Worm (Caenorhabditis elegans): Measurements from ENCODE around the gene T22E5.6.
A peak's percentile ranks its signal among the peaks of the same experiment; 100 is the strongest.

Gene T22E5.6

DNA sequence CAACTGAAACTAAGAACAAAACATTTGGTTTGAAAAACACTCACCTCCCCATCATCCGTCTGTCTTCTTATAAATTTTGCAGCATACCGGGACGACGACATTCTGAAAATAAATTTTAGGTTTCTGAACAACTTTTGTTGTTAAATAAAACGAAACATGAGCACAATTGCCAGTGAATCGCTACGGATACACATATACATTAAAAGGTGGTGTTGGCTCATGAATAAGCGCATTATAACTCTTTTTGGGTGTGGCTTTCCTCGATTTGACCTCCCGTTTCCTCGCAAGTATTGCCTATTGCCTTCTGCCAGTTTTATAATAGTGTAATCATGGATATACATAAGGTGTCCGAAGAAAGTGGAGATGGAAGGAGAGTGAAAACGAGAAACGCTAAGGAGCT lies 24.7 kb downstream of the T22E5.6 start, which contains the start of gene igcm-2:
Gene igcm-2 (minus strand): TSS at position 101 of the 400 bp plus-strand sequence.
- no peak for TF ChIP-seq ceh-43 (GFP tag; optimal IDR thresholded peaks at IDR 0.05)
- no peak for TF ChIP-seq zip-8 (tag; optimal IDR thresholded peaks at IDR 0.05)
- TF ChIP-seq mab-5 (tag; optimal IDR thresholded peaks at IDR 0.05) = no peak
- TF ChIP-seq ham-2 (GFP tag; optimal IDR thresholded peaks at IDR 0.05) = no peak
- TF ChIP-seq nhr-76 (tag; optimal IDR thresholded peaks at IDR 0.05) = no peak
- TF ChIP-seq ztf-11 (tag; optimal IDR thresholded peaks at IDR 0.05) = no peak
- TF ChIP-seq nhr-12 (tag; optimal IDR thresholded peaks at IDR 0.05) = no peak
- TF ChIP-seq ceh-83 (GFP tag; optimal IDR thresholded peaks at IDR 0.05) = no peak
- no peak for TF ChIP-seq hlh-1 (tag; optimal IDR thresholded peaks at IDR 0.05)
- no peak for TF ChIP-seq nhr-28 (tag; optimal IDR thresholded peaks at IDR 0.05)
- no peak for TF ChIP-seq nhr-2 (tag; optimal IDR thresholded peaks at IDR 0.05)
- no peak for TF ChIP-seq elt-3 (tag; optimal IDR thresholded peaks at IDR 0.05)
- TF ChIP-seq cnd-1 (tag; optimal IDR thresholded peaks at IDR 0.05) = no peak
- TF ChIP-seq unc-39 (tag; optimal IDR thresholded peaks at IDR 0.05) = no peak
- TF ChIP-seq blmp-1 (tag; optimal IDR thresholded peaks at IDR 0.05) = no peak
- no peak for TF ChIP-seq nhr-237 (tag; optimal IDR thresholded peaks at IDR 0.05)
- TF ChIP-seq lin-32 (GFP tag; optimal IDR thresholded peaks at IDR 0.05) = no peak
- TF ChIP-seq sem-2 (GFP tag; optimal IDR thresholded peaks at IDR 0.05) = no peak
- no peak for TF ChIP-seq pha-4 (tag; optimal IDR thresholded peaks at IDR 0.05)
- no peak for TF ChIP-seq M03D4.4 (tag; optimal IDR thresholded peaks at IDR 0.05)

DNA sequence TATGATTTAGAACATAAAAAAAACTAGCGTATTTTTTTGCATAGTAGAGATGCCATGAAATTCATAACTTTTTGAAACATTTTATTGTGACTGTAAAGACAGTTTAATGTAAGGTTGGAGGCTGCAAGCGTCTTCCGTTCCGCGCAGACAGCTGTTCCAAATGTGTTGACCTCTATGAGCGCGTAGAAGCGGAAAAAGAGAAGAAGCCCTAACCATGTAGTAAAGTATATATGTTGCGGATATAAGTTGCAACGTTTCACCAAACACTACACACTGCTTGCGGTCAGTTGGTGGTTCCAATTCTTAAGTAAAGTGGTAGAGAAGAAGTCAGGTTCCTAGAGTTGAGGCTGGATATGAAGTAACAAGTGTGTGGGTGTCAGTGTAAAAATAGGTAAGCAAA lies 27.6 kb downstream of the T22E5.6 start:
- TF ChIP-seq hlh-1 (tag; optimal IDR thresholded peaks at IDR 0.05) (peak; percentile 99), mep-1 (tag; optimal IDR thresholded peaks at IDR 0.05) (no peak), elt-3 (tag; optimal IDR thresholded peaks at IDR 0.05) (no peak), nhr-237 (tag; optimal IDR thresholded peaks at IDR 0.05) (no peak), blmp-1 (tag; optimal IDR thresholded peaks at IDR 0.05) (no peak)

DNA sequence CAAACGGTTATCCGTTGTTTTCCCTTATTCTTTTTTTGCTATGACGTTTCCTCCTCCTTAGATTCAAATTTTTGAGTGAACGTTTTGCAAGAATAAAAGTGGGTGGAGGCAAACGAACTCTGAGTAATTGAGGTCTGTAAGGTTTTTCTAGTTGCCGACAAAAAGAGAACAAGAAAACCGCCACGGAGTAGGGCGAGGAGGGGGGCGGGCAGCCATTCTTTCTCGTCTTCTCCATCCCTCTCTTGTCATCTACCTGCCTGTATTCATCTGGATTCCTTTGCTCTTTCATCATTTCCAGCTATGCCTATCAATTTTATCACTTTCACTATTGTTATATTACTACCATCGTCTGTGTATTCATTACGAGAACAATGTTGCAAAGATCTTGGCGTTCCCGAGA lies 31.0 kb downstream of the T22E5.6 start, which contains the start of gene igdb-3:
Gene igdb-3 (plus strand): TSS at position 301 of the 400 bp plus-strand sequence.
- TF ChIP-seq mls-2 (tag; optimal IDR thresholded peaks at IDR 0.05) (no peak), bed-3 (GFP tag; optimal IDR thresholded peaks at IDR 0.05) (no peak), nhr-2 (tag; optimal IDR thresholded peaks at IDR 0.05) (no peak), blmp-1 (tag; optimal IDR thresholded peaks at IDR 0.05) (no peak), nhr-237 (tag; optimal IDR thresholded peaks at IDR 0.05) (no peak), snpc-4 (tag; optimal IDR thresholded peaks at IDR 0.05) (no peak), unc-62 (GFP tag; optimal IDR thresholded peaks at IDR 0.05) (no peak), lin-13 (tag; optimal IDR thresholded peaks at IDR 0.05) (no peak), M03D4.4 (tag; optimal IDR thresholded peaks at IDR 0.05) (no peak), mab-5 (tag; optimal IDR thresholded peaks at IDR 0.05) (no peak), ceh-83 (GFP tag; optimal IDR thresholded peaks at IDR 0.05) (no peak), lsy-2 (tag; optimal IDR thresholded peaks at IDR 0.05) (no peak), drap-1 (GFP tag; optimal IDR thresholded peaks at IDR 0.05) (no peak)

DNA sequence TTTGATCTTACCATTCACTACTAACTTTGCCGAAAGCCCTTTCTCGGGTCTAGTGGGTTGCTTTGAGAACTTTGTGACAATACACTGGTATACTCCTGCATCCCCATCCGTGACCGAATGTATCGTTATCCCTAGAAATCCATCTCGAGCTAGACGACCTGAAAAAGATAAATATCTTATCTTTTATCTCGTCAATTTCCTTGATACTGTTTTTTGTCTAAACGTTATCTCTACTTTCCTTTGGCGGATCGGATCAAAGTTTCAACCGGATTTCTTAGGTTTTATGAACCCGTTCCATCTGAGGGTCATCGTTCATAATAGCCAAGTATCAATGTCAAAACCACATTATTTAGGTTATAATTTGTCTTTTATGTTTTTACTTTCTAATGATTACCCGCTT lies 31.7 kb downstream of the T22E5.6 start:
- TF ChIP-seq elt-1 (tag; optimal IDR thresholded peaks at IDR 0.05; ENCODE audit: borderline replicate concordance, insufficient read depth) (peak; percentile 90), snpc-4 (tag; optimal IDR thresholded peaks at IDR 0.05) (no peak)

DNA sequence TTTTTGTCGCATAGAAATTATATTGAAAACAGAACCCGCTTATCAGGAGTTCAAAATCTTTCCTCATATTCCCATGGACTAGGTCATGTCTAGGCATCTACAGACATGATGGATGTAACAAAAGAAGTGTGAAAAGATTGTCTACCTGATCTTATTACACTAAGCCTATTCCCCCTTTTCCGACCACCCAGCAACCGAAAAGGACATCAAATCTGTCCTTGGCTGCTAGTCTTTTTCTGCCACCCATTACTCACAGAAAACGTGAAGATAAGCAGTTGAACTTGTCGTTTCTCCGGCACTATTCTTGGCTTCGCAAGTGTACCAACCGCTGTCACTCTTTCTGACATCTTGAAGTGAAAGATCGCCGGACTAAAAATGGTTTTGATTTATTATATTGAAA lies 33.3 kb downstream of the T22E5.6 start:
- peak; percentile 19 for TF ChIP-seq ham-2 (GFP tag; optimal IDR thresholded peaks at IDR 0.05)
- no peak for TF ChIP-seq cnd-1 (tag; optimal IDR thresholded peaks at IDR 0.05)
- peak; percentile 24 for TF ChIP-seq elt-1 (tag; optimal IDR thresholded peaks at IDR 0.05; ENCODE audit: borderline replicate concordance, insufficient read depth)

DNA sequence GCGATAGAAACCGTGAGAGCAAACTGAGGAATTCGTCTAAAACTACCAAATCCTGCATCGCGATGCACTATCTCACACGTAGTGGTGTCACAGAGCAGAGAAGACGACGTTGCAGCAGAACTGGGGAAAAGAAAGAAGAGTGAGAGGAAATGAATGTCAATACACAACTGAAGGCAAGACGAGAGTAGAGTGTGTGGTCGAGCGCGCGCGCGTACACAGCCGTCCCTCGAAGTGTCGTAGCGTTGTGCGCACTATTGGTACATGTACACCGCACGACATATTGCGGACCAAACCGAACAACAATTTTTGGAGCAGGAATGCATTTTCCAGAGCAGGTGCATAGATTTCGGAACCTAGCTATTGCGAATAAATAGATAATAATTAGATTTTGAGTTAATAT lies 37.8 kb downstream of the T22E5.6 start:
- TF ChIP-seq drap-1 (GFP tag; optimal IDR thresholded peaks at IDR 0.05) (peak; percentile 65), sptf-1 (tag; optimal IDR thresholded peaks at IDR 0.05) (peak; percentile 54), ztf-11 (tag; optimal IDR thresholded peaks at IDR 0.05) (peak; percentile 20), lsy-2 (tag; optimal IDR thresholded peaks at IDR 0.05) (peak; percentile 11), mls-2 (tag; optimal IDR thresholded peaks at IDR 0.05) (peak; percentile 56), hlh-1 (tag; optimal IDR thresholded peaks at IDR 0.05) (peak; percentile 56), mep-1 (tag; optimal IDR thresholded peaks at IDR 0.05) (peak; percentile 62), sem-2 (GFP tag; optimal IDR thresholded peaks at IDR 0.05) (no peak), unc-120 (tag; optimal IDR thresholded peaks at IDR 0.05; ENCODE audit: poor library complexity, severe bottlenecking) (peak; percentile 36), ham-2 (GFP tag; optimal IDR thresholded peaks at IDR 0.05) (peak; percentile 47), lin-13 (tag; optimal IDR thresholded peaks at IDR 0.05) (peak; percentile 71), ceh-39 (tag; optimal IDR thresholded peaks at IDR 0.05) (no peak), tbx-8 (GFP tag; optimal IDR thresholded peaks at IDR 0.05) (no peak), cnd-1 (tag; optimal IDR thresholded peaks at IDR 0.05) (peak; percentile 15), pha-4 (tag; optimal IDR thresholded peaks at IDR 0.05) (peak; percentile 91), nhr-28 (tag; optimal IDR thresholded peaks at IDR 0.05) (no peak), ceh-83 (GFP tag; optimal IDR thresholded peaks at IDR 0.05) (no peak), nhr-237 (tag; optimal IDR thresholded peaks at IDR 0.05) (peak; percentile 44), lin-32 (GFP tag; optimal IDR thresholded peaks at IDR 0.05) (no peak), ces-1 (GFP tag; optimal IDR thresholded peaks at IDR 0.05) (peak; percentile 44), unc-62 (GFP tag; optimal IDR thresholded peaks at IDR 0.05) (no peak)

Measured in whole organism, mixed stage, embryonic.